Fruit fly (Drosophila melanogaster) whole organism: ENCODE data around the gene GILT3.

Experiments
- CG8478 ChIP-seq: fragments of >200 bp; optimal IDR thresholded peaks from 2 replicates; lab custom pipeline; 2018; ENCODE audit warnings: inconsistent platforms
- Dll ChIP-seq: fragments of >200 bp; optimal IDR thresholded peaks from 2 replicates; lab custom pipeline; 2017
- EcR ChIP-seq, 2 experiments: fragments of >200 bp; optimal IDR thresholded peaks; 2 replicates each; lab custom pipeline; 2017; ENCODE audit warnings: missing biosample characterization in 2 of 2, missing genetic modification characterization in 2 of 2, missing genetic modification reagents in 2 of 2
- pan ChIP-seq: fragments of >200 bp; optimal IDR thresholded peaks from 2 replicates; lab custom pipeline; 2017
- psq ChIP-seq: fragments of >200 bp; optimal IDR thresholded peaks from 2 replicates; lab custom pipeline; 2017
- usp ChIP-seq: fragments of >200 bp; optimal IDR thresholded peaks from 2 replicates; lab custom pipeline; 2017; ENCODE audit warnings: missing biosample characterization, missing genetic modification characterization, mixed read lengths

DNA sequence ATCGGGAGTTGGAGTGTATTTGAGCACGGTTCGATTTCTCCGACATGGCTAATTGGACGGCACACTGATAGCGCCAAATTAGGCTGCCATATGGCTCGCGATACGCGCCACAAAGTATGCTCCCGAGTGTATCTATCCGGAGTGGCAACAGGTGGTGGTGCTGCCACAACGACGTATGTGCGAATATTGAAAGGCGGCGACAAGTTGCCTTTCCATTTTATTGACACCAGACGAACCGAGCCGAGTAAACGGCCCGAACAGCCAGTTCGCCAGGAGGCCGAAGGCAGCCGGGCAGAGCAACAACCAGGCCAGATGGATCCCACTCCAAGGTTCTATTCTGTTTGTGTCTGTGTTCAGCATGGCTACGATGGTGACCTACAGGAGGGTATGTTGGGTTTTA lies 21.7 kb downstream of the GILT3 start, which contains the start of gene prt:
- TF ChIP-seq psq (lab: Kevin White, UChicago) (no peak), EcR (GFP tag; optimal IDR thresholded peaks at IDR 0.05; lab: Kevin White, UChicago) (no peak), Dll (no peak), pan (no peak), usp (GFP tag; lab: Kevin White, UChicago) (no peak), CG8478 (lab: Kevin White, UChicago) (no peak)
